Fruit fly (Drosophila melanogaster): ENCODE measurements around the gene acj6.

acj6 gene

DNA sequence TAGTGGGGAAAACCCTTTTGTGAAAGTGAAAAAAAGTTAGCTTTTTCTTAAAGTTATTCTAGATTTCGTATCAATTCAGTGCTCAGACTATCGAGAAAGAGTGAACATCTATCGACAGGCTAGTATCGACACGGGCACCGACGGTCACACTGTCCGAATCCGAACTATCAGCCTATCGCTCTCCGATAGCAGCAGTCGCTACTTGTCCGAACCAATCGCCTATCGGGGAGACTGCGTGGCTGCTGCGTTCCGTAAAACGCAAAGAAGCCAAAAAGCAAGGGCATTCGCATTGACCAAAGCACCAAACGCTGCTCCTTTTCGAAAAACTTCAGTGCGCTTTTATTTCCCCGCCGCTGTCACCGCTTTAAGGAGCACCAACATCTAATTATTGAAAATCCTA is 59.6 kb downstream of the acj6 start, which contains the start of gene Top1:
Top1 (plus strand) TSS at position 190 of the 400 bp plus-strand sequence.
- TF ChIP-seq Ets98B (GFP tag; IDR thresholded peaks at IDR 0.05), result peak; percentile 23; the same call in 1 of the 2 replicates
- no peak for TF ChIP-seq D1 (tag; optimal IDR thresholded peaks at IDR 0.05)
- no peak for TF ChIP-seq fd96Ca (GFP tag; IDR thresholded peaks at IDR 0.05)
- TF ChIP-seq rn (GFP tag; IDR thresholded peaks at IDR 0.05), result no peak
- peak; percentile 32; the same call in 1 of the 2 replicates for TF ChIP-seq CG12605 (GFP tag; IDR thresholded peaks at IDR 0.05)
- TF ChIP-seq CG4496 (GFP tag; IDR thresholded peaks at IDR 0.05), result 0 out of 3 replicates have a peak, but pooled peaks have one; percentile 15
- TF ChIP-seq CG13204 (GFP tag; optimal IDR thresholded peaks at IDR 0.05), result no peak

DNA sequence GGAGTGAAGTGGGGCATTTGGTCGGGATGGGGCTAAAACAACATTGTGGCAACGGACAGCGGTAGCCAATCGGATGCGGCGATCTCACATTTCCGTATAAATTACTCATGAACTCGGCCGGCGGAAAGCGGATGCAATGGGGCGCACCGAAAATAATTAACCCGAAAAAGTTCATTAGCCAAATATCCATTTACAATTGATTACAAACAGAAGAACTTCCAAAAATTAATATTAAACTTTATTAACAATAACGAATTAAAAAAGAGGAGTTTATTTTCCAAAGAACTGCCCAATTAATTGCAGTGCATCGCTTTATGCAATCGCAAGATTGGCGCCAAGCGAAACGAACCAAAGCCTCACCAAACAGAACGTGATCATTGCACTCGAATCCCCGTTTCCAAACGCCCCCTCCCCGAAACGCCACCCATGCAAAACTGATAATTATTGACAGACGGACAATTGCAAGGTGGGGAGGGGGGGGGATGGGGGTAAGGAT is 65.0 kb downstream of the acj6 start:
- peak; percentile 18 for TF ChIP-seq CG8301 (tag; optimal IDR thresholded peaks at IDR 0.05)
- TF ChIP-seq CG12605 (GFP tag; IDR thresholded peaks at IDR 0.05), result 0 out of 2 replicates have a peak, but pooled peaks have one; percentile 14
- TF ChIP-seq fd96Ca (GFP tag; IDR thresholded peaks at IDR 0.05), result peak; percentile 58; the same call in 1 of the 3 replicates
- TF ChIP-seq CG8159 (tag; optimal IDR thresholded peaks at IDR 0.05), result peak; percentile 26
- peak; percentile 25; the same call in 1 of the 2 replicates for TF ChIP-seq Ets98B (GFP tag; IDR thresholded peaks at IDR 0.05)
- TF ChIP-seq CG14655 (GFP tag; optimal IDR thresholded peaks at IDR 0.05), result peak; percentile 44
- peak; percentile 33 for TF ChIP-seq EcR (GFP tag; optimal IDR thresholded peaks at IDR 0.05)
- TF ChIP-seq CG4496 (GFP tag; IDR thresholded peaks at IDR 0.05), result peak; percentile 54; the same call in 1 of the 3 replicates
- no peak for TF ChIP-seq CG13204 (GFP tag; optimal IDR thresholded peaks at IDR 0.05)
- TF ChIP-seq Pif1A (GFP tag; optimal IDR thresholded peaks at IDR 0.05), result no peak
- peak; percentile 17 for TF ChIP-seq CG17806 (tag; optimal IDR thresholded peaks at IDR 0.05)
- no peak for TF ChIP-seq Pif1B (GFP tag; optimal IDR thresholded peaks at IDR 0.05)
- TF ChIP-seq CG15710 (tag; optimal IDR thresholded peaks at IDR 0.05), result peak; percentile 28

- TF ChIP-seq gl (tag; optimal IDR thresholded peaks at IDR 0.05) (no peak), D1 (tag; optimal IDR thresholded peaks at IDR 0.05) (no peak), CG14655 (GFP tag; optimal IDR thresholded peaks at IDR 0.05) (peak; percentile 45), Pif1A (GFP tag; optimal IDR thresholded peaks at IDR 0.05) (no peak), CG17806 (tag; optimal IDR thresholded peaks at IDR 0.05) (no peak), rn (GFP tag; IDR thresholded peaks at IDR 0.05) (0 out of 2 replicates have a peak, but pooled peaks have one; percentile 21), CG8301 (tag; optimal IDR thresholded peaks at IDR 0.05) (no peak), Ets98B (GFP tag; IDR thresholded peaks at IDR 0.05) (peak; percentile 75), CG32121 (GFP tag; IDR thresholded peaks at IDR 0.05) (peak; percentile 37; the same call in 1 of the 2 replicates), CG12605 (GFP tag; IDR thresholded peaks at IDR 0.05) (peak; percentile 94), CG4496 (GFP tag; IDR thresholded peaks at IDR 0.05) (peak; percentile 90)
These were observed 65.5 kb downstream of the acj6 start for dm6 chrX:15313389-15313788.

- TF ChIP-seq EcR (GFP tag; optimal IDR thresholded peaks at IDR 0.05) (peak; percentile 70), gl (tag; optimal IDR thresholded peaks at IDR 0.05) (no peak)
These were observed 66.0 kb downstream of the acj6 start for dm6 chrX:15312882-15313154.

DNA sequence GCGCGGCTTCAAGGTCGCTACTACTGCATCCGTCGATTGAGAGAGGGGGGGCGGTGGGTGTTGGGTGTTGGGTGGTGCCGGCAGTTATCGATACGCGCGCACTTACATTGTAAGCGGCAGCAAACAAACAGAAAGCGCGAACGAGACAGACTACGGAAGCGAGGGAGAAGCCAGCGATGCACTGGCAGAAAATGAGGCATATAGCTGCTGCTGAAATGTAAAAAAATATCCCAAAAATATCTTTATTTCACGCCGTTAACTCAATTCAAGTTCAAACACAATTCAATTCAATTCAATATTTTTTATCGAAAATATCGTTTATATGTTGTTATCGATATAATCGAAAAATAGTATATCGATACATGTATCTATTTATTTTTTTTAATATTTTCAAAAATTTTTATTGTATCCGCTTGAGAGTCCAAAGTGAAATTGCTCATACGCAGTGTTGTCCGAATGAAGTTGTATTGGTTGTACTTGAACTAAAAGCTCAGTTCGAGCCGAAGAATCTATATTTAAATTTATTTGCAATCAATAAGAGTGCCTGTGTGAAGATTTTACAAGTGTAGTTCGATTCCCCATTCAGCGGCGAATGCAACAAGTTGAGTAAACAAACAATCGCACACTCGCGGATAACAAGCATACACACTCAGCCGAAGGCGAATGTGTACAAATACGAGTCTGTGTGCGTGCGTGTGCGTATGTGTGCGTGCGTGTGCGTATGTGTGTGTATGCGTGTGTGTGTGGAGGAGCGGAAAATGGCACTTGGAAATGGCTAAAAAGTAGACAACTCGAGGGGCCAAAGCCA is 66.6 kb downstream of the acj6 start:
- TF ChIP-seq CG14655 (GFP tag; optimal IDR thresholded peaks at IDR 0.05) (peak; percentile 77), rn (GFP tag; IDR thresholded peaks at IDR 0.05) (0 out of 2 replicates have a peak, but pooled peaks have one; percentile 11), Snoo (tag; optimal IDR thresholded peaks at IDR 0.05) (peak; percentile 66), EcR (GFP tag; optimal IDR thresholded peaks at IDR 0.05) (no peak), gl (tag; optimal IDR thresholded peaks at IDR 0.05) (no peak), CG12605 (GFP tag; IDR thresholded peaks at IDR 0.05) (peak; percentile 30; the same call in 1 of the 2 replicates), Ets98B (GFP tag; IDR thresholded peaks at IDR 0.05) (no peak; the same call in 1 of the 2 replicates), CG32121 (GFP tag; IDR thresholded peaks at IDR 0.05) (peak; percentile 48; the same call in 1 of the 2 replicates), CG10348 (GFP tag; IDR thresholded peaks at IDR 0.05) (no peak), D1 (tag; optimal IDR thresholded peaks at IDR 0.05) (no peak), CG8159 (tag; optimal IDR thresholded peaks at IDR 0.05) (peak; percentile 77), Pif1A (GFP tag; optimal IDR thresholded peaks at IDR 0.05) (peak; percentile 14), CG8301 (tag; optimal IDR thresholded peaks at IDR 0.05) (peak; percentile 54), Pif1B (GFP tag; optimal IDR thresholded peaks at IDR 0.05) (no peak), CG4496 (GFP tag; IDR thresholded peaks at IDR 0.05) (peak; percentile 77), CG34367 (tag; optimal IDR thresholded peaks at IDR 0.05) (peak; percentile 32), CG9948 (tag; optimal IDR thresholded peaks at IDR 0.05) (peak; percentile 56), fd96Ca (GFP tag; IDR thresholded peaks at IDR 0.05) (peak; percentile 13; the same call in 1 of the 3 replicates), CG13204 (GFP tag; optimal IDR thresholded peaks at IDR 0.05) (peak; percentile 12), CG17806 (tag; optimal IDR thresholded peaks at IDR 0.05) (peak; percentile 42), CG15710 (tag; optimal IDR thresholded peaks at IDR 0.05) (peak; percentile 61)

DNA sequence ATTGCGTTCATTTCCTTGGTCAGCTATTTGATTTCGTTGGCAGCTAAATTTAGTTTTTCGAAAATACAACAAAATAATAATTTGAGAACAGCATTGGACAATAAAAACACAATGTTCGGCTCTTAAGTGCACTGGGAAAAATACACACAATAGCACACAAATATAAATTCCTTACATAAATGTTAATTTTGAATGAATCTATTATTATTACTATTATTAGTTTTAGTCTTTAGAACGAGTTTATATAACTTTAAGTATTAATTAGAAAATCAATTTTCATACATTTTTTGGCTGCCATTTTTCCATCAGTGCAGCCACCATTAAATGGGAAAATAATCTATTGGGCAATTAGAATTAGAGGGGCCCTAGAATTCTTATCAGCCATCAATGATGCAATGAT is 68.9 kb downstream of the acj6 start:
- TF ChIP-seq gl (tag; optimal IDR thresholded peaks at IDR 0.05), result no peak
- TF ChIP-seq CG4496 (GFP tag; IDR thresholded peaks at IDR 0.05), result no peak
- TF ChIP-seq CG34367 (tag; optimal IDR thresholded peaks at IDR 0.05), result no peak
- TF ChIP-seq CG12605 (GFP tag; IDR thresholded peaks at IDR 0.05), result no peak
- no peak for TF ChIP-seq Pif1A (GFP tag; optimal IDR thresholded peaks at IDR 0.05)
- no peak for TF ChIP-seq CG9948 (tag; optimal IDR thresholded peaks at IDR 0.05)
- TF ChIP-seq CG17806 (tag; optimal IDR thresholded peaks at IDR 0.05), result no peak
- no peak for TF ChIP-seq Ets98B (GFP tag; IDR thresholded peaks at IDR 0.05)
- TF ChIP-seq CG13204 (GFP tag; optimal IDR thresholded peaks at IDR 0.05), result no peak
- TF ChIP-seq EcR (GFP tag; optimal IDR thresholded peaks at IDR 0.05), result no peak
- TF ChIP-seq rn (GFP tag; IDR thresholded peaks at IDR 0.05), result no peak
- TF ChIP-seq CG8301 (tag; optimal IDR thresholded peaks at IDR 0.05), result no peak
- TF ChIP-seq CG15710 (tag; optimal IDR thresholded peaks at IDR 0.05), result no peak
- TF ChIP-seq D1 (tag; optimal IDR thresholded peaks at IDR 0.05), result no peak
- TF ChIP-seq Pif1B (GFP tag; optimal IDR thresholded peaks at IDR 0.05), result no peak
- TF ChIP-seq CG14655 (GFP tag; optimal IDR thresholded peaks at IDR 0.05), result no peak
- TF ChIP-seq CG32121 (GFP tag; IDR thresholded peaks at IDR 0.05), result no peak
- TF ChIP-seq CG10348 (GFP tag; IDR thresholded peaks at IDR 0.05), result no peak
- no peak for TF ChIP-seq CG8159 (tag; optimal IDR thresholded peaks at IDR 0.05)
- no peak for TF ChIP-seq Snoo (tag; optimal IDR thresholded peaks at IDR 0.05)
